Worm (Caenorhabditis elegans) whole organism, L1 larva: ENCODE results near the gene frpr-18.

ENCODE experiments used
- dpl-1 ChIP-seq, 3 experiments: fragments of 150-350 bp in 2 of 3; sonication (generic microtip) in 1 of 3; optimal IDR thresholded peaks; 2 replicates each; lab custom pipeline; 2014 to 2017; ENCODE audit warnings: missing biosample characterization in 3 of 3, missing genetic modification characterization in 3 of 3, missing genetic modification reagents in 3 of 3
- efl-1 ChIP-seq, 4 experiments: fragments of 150-350 bp; optimal IDR thresholded peaks in 3 of 4; peaks in 1 of 4; 1 replicate in 1 of 4; 2 replicates in 3 of 4; lab custom pipeline; 2014; ENCODE audit warnings: missing biosample characterization in 2 of 4, missing genetic modification characterization in 2 of 4, missing genetic modification reagents in 2 of 4
- elt-3 ChIP-seq, 6 experiments: fragments of 150-350 bp in 1 of 6; sonication (generic microtip); optimal IDR thresholded peaks; 2 replicates each; lab custom pipeline; 2017 to 2018; ENCODE audit warnings: missing biosample characterization in 6 of 6, missing genetic modification characterization in 6 of 6, inconsistent platforms in 1 of 6
- jun-1 ChIP-seq: fragments of 150-350 bp; optimal IDR thresholded peaks from 2 replicates; lab custom pipeline; 2014; ENCODE audit warnings: missing biosample characterization, missing genetic modification reagents, missing genetic modification characterization
- lin-39 ChIP-seq: fragments of 150-350 bp; optimal IDR thresholded peaks from 2 replicates; lab custom pipeline; 2014; ENCODE audit warnings: missing biosample characterization, missing genetic modification reagents, missing genetic modification characterization
- nhr-28 ChIP-seq: fragments of 150-350 bp; optimal IDR thresholded peaks from 2 replicates; lab custom pipeline; 2014; ENCODE audit warnings: missing biosample characterization, missing genetic modification characterization
- nhr-77 ChIP-seq: fragments of 150-350 bp; optimal IDR thresholded peaks from 2 replicates; lab custom pipeline; 2014; ENCODE audit warnings: missing biosample characterization, missing genetic modification characterization
- zag-1 ChIP-seq: fragments of 150-350 bp; optimal IDR thresholded peaks from 2 replicates; lab custom pipeline; 2014; ENCODE audit warnings: missing biosample characterization, missing genetic modification characterization

DNA sequence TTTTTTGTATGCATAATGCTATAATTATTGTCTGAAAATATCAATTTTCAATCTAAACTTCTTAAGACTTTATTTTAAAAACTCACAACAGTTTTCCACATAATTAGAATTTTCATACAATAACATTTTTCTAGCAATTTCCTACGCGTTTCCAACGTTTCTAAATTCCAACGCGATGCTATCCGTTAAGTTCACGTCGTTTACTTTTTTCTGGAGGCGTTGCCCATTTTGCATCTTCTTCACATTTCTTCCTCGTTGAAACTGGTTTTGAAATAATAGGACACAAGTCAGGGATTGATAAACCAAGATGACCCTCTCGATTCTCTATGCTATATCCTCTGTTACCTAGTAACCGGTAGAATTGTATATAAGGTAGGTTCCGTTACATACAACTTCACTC lies 34.9 kb upstream of the frpr-18 start, which contains the start of the genes T15B7.14 and col-143:
- TF ChIP-seq nhr-28 (tag; lab: Kevin White, UChicago) (no peak), elt-3 (tag; optimal IDR thresholded peaks at IDR 0.05; lab: Kevin White, UChicago) (no peak), zag-1 (tag; lab: Kevin White, UChicago) (no peak), efl-1 (optimal IDR thresholded peaks at IDR 0.05; lab: Kevin White, UChicago) (no peak), efl-1 (GFP tag; optimal IDR thresholded peaks at IDR 0.05 in 1 of 2; lab: Kevin White, UChicago) (peak in 1 of 2 experiments; percentile 46), nhr-77 (tag; lab: Kevin White, UChicago) (no peak), lin-39 (no peak), jun-1 (tag; lab: Kevin White, UChicago) (no peak), dpl-1 (GFP tag; optimal IDR thresholded peaks at IDR 0.05; lab: Kevin White, UChicago) (no peak)
